Worm (Caenorhabditis elegans) whole organism, mixed stage, embryonic: ENCODE results near the gene srg-26.

Experiments used
- M03D4.4 ChIP-seq: sonication (generic microtip); optimal IDR thresholded peaks from 2 replicates; lab custom pipeline; 2017; ENCODE audit warnings: mild to moderate bottlenecking, missing genetic modification characterization, missing compliant biosample characterization
- ceh-39 ChIP-seq: fragments of 150-350 bp; optimal IDR thresholded peaks from 2 replicates; lab custom pipeline; 2014; ENCODE audit warnings: missing biosample characterization, missing genetic modification characterization
- ceh-83 ChIP-seq: fragments of 200-800 bp; sonication (Bioruptor generic); optimal IDR thresholded peaks from 2 replicates; lab custom pipeline; 2018; ENCODE audit warnings: mild to moderate bottlenecking, missing genetic modification characterization, missing compliant biosample characterization
- ces-1 ChIP-seq: fragments of 150-350 bp; optimal IDR thresholded peaks from 2 replicates; lab custom pipeline; 2014; ENCODE audit warnings: missing biosample characterization, missing genetic modification reagents, missing genetic modification characterization
- drap-1 ChIP-seq: fragments of 200-800 bp; sonication (Bioruptor generic); optimal IDR thresholded peaks from 3 replicates; lab custom pipeline; 2018; ENCODE audit warnings: mild to moderate bottlenecking, missing genetic modification characterization, missing compliant biosample characterization
- elt-1 ChIP-seq: sonication (generic microtip); optimal IDR thresholded peaks from 2 replicates; lab custom pipeline; 2017; ENCODE audit warnings: missing genetic modification characterization, mild to moderate bottlenecking, missing compliant biosample characterization, antibody characterized with exemption, moderate library complexity, borderline replicate concordance; ENCODE audit not compliant: insufficient read depth
- elt-3 ChIP-seq: fragments of 150-350 bp; optimal IDR thresholded peaks from 2 replicates; lab custom pipeline; 2014; ENCODE audit warnings: missing biosample characterization, missing genetic modification characterization
- flh-1 ChIP-seq: fragments of 200-800 bp; sonication (Bioruptor generic); optimal IDR thresholded peaks from 2 replicates; lab custom pipeline; 2018; ENCODE audit warnings: mild to moderate bottlenecking, missing genetic modification characterization, moderate library complexity, missing compliant biosample characterization
- hlh-1 ChIP-seq: fragments of 150-350 bp; optimal IDR thresholded peaks from 2 replicates; lab custom pipeline; 2014; ENCODE audit warnings: missing biosample characterization, missing genetic modification reagents, missing genetic modification characterization
- lin-13 ChIP-seq: fragments of 150-350 bp; optimal IDR thresholded peaks from 2 replicates; lab custom pipeline; 2014; ENCODE audit warnings: missing biosample characterization, missing genetic modification characterization
- lin-32 ChIP-seq: fragments of 200-800 bp; sonication (Bioruptor generic); optimal IDR thresholded peaks from 2 replicates; lab custom pipeline; 2018; ENCODE audit warnings: mild to moderate bottlenecking, missing genetic modification characterization, missing compliant biosample characterization
- lsy-2 ChIP-seq: fragments of 150-350 bp; optimal IDR thresholded peaks from 2 replicates; lab custom pipeline; 2014; ENCODE audit warnings: missing biosample characterization, missing genetic modification characterization
- mep-1 ChIP-seq: fragments of 150-350 bp; optimal IDR thresholded peaks from 2 replicates; lab custom pipeline; 2017; ENCODE audit warnings: missing biosample characterization, missing genetic modification reagents, missing genetic modification characterization, inconsistent platforms
- mls-2 ChIP-seq: sonication (generic microtip); optimal IDR thresholded peaks from 2 replicates; lab custom pipeline; 2016; ENCODE audit warnings: mild to moderate bottlenecking, missing genetic modification characterization, moderate library complexity, missing compliant biosample characterization
- nhr-12 ChIP-seq: fragments of 150-350 bp; optimal IDR thresholded peaks from 2 replicates; lab custom pipeline; 2014; ENCODE audit warnings: missing biosample characterization, missing genetic modification characterization
- nhr-237 ChIP-seq: fragments of 150-350 bp; optimal IDR thresholded peaks from 2 replicates; lab custom pipeline; 2014; ENCODE audit warnings: missing biosample characterization, missing genetic modification characterization
- nhr-76 ChIP-seq: sonication (generic microtip); optimal IDR thresholded peaks from 2 replicates; lab custom pipeline; 2017; ENCODE audit warnings: missing biosample characterization, missing genetic modification characterization
- sem-2 ChIP-seq: fragments of 200-800 bp; sonication (Bioruptor generic); optimal IDR thresholded peaks from 2 replicates; lab custom pipeline; 2018; ENCODE audit warnings: mild to moderate bottlenecking, missing genetic modification characterization, missing compliant biosample characterization
- snpc-4 ChIP-seq: fragments of 150-350 bp; optimal IDR thresholded peaks from 2 replicates; lab custom pipeline; 2014; ENCODE audit warnings: missing biosample characterization, missing genetic modification characterization
- tbx-8 ChIP-seq: fragments of 200-800 bp; sonication (Bioruptor generic); optimal IDR thresholded peaks from 2 replicates; lab custom pipeline; 2018; ENCODE audit warnings: mild to moderate bottlenecking, missing genetic modification characterization, moderate library complexity, missing compliant biosample characterization
- unc-120 ChIP-seq: sonication (generic microtip); optimal IDR thresholded peaks from 2 replicates; lab custom pipeline; 2017; ENCODE audit warnings: missing genetic modification characterization, missing compliant biosample characterization; ENCODE audit not compliant: poor library complexity, severe bottlenecking
- unc-39 ChIP-seq: fragments of 150-350 bp; optimal IDR thresholded peaks from 2 replicates; lab custom pipeline; 2014; ENCODE audit warnings: missing biosample characterization, missing genetic modification characterization
- zip-8 ChIP-seq: fragments of 150-350 bp; optimal IDR thresholded peaks from 2 replicates; lab custom pipeline; 2014; ENCODE audit warnings: missing biosample characterization, missing genetic modification characterization

The srg-26 gene

DNA sequence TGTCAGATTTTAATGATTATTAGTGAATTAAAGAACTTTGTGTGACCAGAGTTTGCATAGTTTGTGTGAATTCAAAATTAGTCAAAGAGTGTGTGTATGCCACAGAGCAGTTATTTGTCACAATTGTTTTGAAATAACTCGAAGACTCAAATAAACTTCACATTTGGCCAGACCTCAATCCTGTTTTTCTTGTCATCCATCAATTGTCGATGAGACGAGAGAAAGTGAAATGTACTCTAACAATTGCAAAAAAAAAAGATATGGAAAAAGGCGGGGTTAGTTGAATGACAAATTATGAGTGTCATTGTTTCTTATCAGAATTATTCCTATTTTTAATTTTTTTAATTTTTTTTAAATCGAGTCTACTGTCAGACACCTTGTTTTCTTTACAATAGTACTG, 33.8 kb downstream of the srg-26 start, which contains the start of gene T09D3.8:
T09D3.8 (plus strand) TSS at position 301 of the 400 bp plus-strand sequence.
- TF ChIP-seq tbx-8 (no peak), elt-1 (tag; lab: Kevin White, UChicago) (no peak), unc-120 (no peak), ces-1 (GFP tag; lab: Kevin White, UChicago) (no peak), unc-39 (tag; lab: Kevin White, UChicago) (no peak), sem-2 (GFP tag; lab: Kevin White, UChicago) (no peak), lin-32 (GFP tag; lab: Kevin White, UChicago) (no peak), hlh-1 (tag; lab: Kevin White, UChicago) (no peak), snpc-4 (tag; lab: Kevin White, UChicago) (no peak), elt-3 (no peak)

DNA sequence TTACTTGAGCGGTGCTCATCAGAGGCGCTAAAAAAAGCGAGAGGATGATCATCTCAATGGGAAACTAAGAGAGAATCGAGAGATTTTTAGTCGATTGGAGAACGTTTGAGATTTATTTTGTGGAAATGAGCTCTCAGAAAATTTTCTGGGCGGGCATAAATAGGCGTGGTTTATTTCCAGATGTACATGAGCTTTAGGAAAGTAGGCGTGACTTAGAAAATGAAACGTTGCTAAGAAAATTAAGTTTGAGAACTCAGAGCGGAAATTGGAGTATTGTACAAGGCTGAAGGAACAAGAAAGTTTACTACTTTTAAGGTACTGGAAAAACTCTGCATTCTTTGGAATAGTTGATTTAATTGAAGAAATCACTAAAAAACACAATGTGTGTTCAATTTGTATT, 37.7 kb downstream of the srg-26 start, which contains the start of gene T09D3.9:
T09D3.9 (minus strand) TSS at position 101 of the 400 bp plus-strand sequence.
- TF ChIP-seq mls-2 (no peak), lin-32 (GFP tag; lab: Kevin White, UChicago) (no peak), ces-1 (GFP tag; lab: Kevin White, UChicago) (no peak), ceh-83 (GFP tag; lab: Kevin White, UChicago) (no peak), drap-1 (GFP tag; lab: Kevin White, UChicago) (no peak), nhr-12 (tag; lab: Kevin White, UChicago) (no peak)

DNA sequence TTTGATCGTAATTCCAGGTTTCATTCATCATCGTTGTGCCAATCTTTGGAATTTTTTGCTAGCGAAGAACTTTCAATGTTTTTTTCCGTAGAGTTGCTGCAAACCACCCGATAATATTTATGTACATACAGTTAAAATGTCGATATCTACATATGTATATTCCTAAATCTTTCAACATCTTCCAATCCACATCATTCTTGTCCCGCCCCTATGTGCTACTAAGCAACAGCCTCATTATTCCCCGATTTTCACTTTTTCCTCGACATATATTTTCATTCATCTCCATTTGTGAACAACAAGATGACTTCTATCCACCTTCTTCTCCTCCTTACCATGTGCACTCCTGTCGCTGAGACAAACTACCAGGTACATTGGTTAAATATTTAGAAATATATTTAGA, 41.1 kb downstream of the srg-26 start, which contains the start of gene C35A11.3:
C35A11.3 (plus strand) TSS at position 301 of the 400 bp plus-strand sequence.
- no peak for TF ChIP-seq nhr-237 (tag; lab: Kevin White, UChicago)
- TF ChIP-seq elt-1 (tag; lab: Kevin White, UChicago): no peak
- TF ChIP-seq nhr-76 (tag; lab: Kevin White, UChicago): no peak
- TF ChIP-seq sem-2 (GFP tag; lab: Kevin White, UChicago): no peak
- no peak for TF ChIP-seq lsy-2 (tag; lab: Kevin White, UChicago)
- TF ChIP-seq unc-120: no peak
- TF ChIP-seq M03D4.4: no peak
- TF ChIP-seq mep-1 (tag; lab: Kevin White, UChicago): no peak
- TF ChIP-seq ces-1 (GFP tag; lab: Kevin White, UChicago): no peak
- TF ChIP-seq ceh-83 (GFP tag; lab: Kevin White, UChicago): no peak
- no peak for TF ChIP-seq ceh-39 (tag; lab: Kevin White, UChicago)
- TF ChIP-seq nhr-12 (tag; lab: Kevin White, UChicago): no peak
- no peak for TF ChIP-seq zip-8
- TF ChIP-seq lin-13 (tag; lab: Kevin White, UChicago): no peak
- TF ChIP-seq flh-1 (GFP tag; lab: Kevin White, UChicago): no peak
- no peak for TF ChIP-seq tbx-8
